Fruit fly (Drosophila melanogaster) whole organism, embryonic: ENCODE data around the gene Cpr.

Experiments
- CG10267 ChIP-seq: fragments of 200-800 bp; sonication (Bioruptor generic); optimal IDR thresholded peaks from 2 replicates; lab custom pipeline; 2018; ENCODE audit warnings: missing biosample characterization, mild to moderate bottlenecking, missing genetic modification characterization, moderate library complexity
- CG10274 ChIP-seq: fragments of 200-800 bp; sonication (Bioruptor generic); optimal IDR thresholded peaks from 3 replicates; lab custom pipeline; 2017; ENCODE audit warnings: missing biosample characterization, mild to moderate bottlenecking, missing genetic modification characterization
- CG11695 ChIP-seq: fragments of 200-800 bp; sonication (Bioruptor generic); IDR thresholded peaks from 3 replicates; pipeline ENCODE4 v1.3.6; 2022; ENCODE audit warnings: missing biosample characterization, missing genetic modification characterization
- CG12219 ChIP-seq: fragments of 200-800 bp; sonication (Bioruptor generic); optimal IDR thresholded peaks from 3 replicates; lab custom pipeline; 2018; ENCODE audit warnings: missing biosample characterization, mild to moderate bottlenecking, missing genetic modification characterization
- CG12769 ChIP-seq: fragments of 200-800 bp; sonication (Bioruptor generic); optimal IDR thresholded peaks from 2 replicates; lab custom pipeline; 2019; ENCODE audit warnings: missing biosample characterization, mild to moderate bottlenecking, missing genetic modification characterization, moderate library complexity
- CG13287 ChIP-seq: fragments of 200-800 bp; sonication (Bioruptor generic); IDR thresholded peaks from 2 replicates; pipeline ENCODE4 v1.3.6; 2022; ENCODE audit warnings: missing biosample characterization, missing genetic modification characterization; ENCODE audit not compliant: partially characterized antibody
- CG14441 ChIP-seq: fragments of 200-800 bp; sonication (Bioruptor generic); IDR thresholded peaks from 2 replicates; pipeline ENCODE4 v1.3.6; 2022; ENCODE audit warnings: missing biosample characterization, missing genetic modification characterization
- CG15073 ChIP-seq: fragments of 200-800 bp; sonication (Bioruptor generic); optimal IDR thresholded peaks from 2 replicates; lab custom pipeline; 2016; ENCODE audit warnings: missing biosample characterization, missing genetic modification characterization
- CG1602 ChIP-seq: fragments of 200-800 bp; sonication (Bioruptor generic); optimal IDR thresholded peaks from 3 replicates; lab custom pipeline; 2016; ENCODE audit warnings: missing biosample characterization, missing genetic modification characterization
- CG17328 ChIP-seq: fragments of 200-800 bp; sonication (Bioruptor generic); IDR thresholded peaks from 2 replicates; pipeline ENCODE4 v1.3.6; 2022; ENCODE audit warnings: missing biosample characterization, missing genetic modification characterization
- CG17568 ChIP-seq: fragments of 200-800 bp; sonication (Bioruptor generic); optimal IDR thresholded peaks from 2 replicates; lab custom pipeline; 2018; ENCODE audit warnings: missing biosample characterization, mild to moderate bottlenecking, missing genetic modification characterization, moderate library complexity
- CG1792 ChIP-seq: fragments of 200-800 bp; sonication (Bioruptor generic); optimal IDR thresholded peaks from 2 replicates; lab custom pipeline; 2016; ENCODE audit warnings: missing biosample characterization, missing genetic modification characterization
- CG18476 ChIP-seq: fragments of 200-800 bp; sonication (Bioruptor generic); optimal IDR thresholded peaks from 2 replicates; lab custom pipeline; 2016; ENCODE audit warnings: missing biosample characterization, mild to moderate bottlenecking, missing genetic modification characterization
- CG2116 ChIP-seq: fragments of 200-800 bp; sonication (Bioruptor generic); optimal IDR thresholded peaks from 3 replicates; lab custom pipeline; 2018; ENCODE audit warnings: missing biosample characterization, mild to moderate bottlenecking, missing genetic modification characterization
- CG33557 ChIP-seq: fragments of 200-800 bp; sonication (Bioruptor generic); optimal IDR thresholded peaks from 2 replicates; lab custom pipeline; 2019; ENCODE audit warnings: missing biosample characterization, mild to moderate bottlenecking, missing genetic modification characterization, moderate library complexity
- CG3407 ChIP-seq: fragments of 200-800 bp; sonication (Bioruptor generic); optimal IDR thresholded peaks from 2 replicates; lab custom pipeline; 2018; ENCODE audit warnings: missing biosample characterization, mild to moderate bottlenecking, missing genetic modification characterization
- CG34224 ChIP-seq: fragments of 200-800 bp; sonication (Bioruptor generic); IDR thresholded peaks from 3 replicates; pipeline ENCODE4 v1.3.6; 2022; ENCODE audit warnings: missing biosample characterization, missing genetic modification characterization; ENCODE audit not compliant: partially characterized antibody
- CG4424 ChIP-seq: fragments of 200-800 bp; sonication (Bioruptor generic); optimal IDR thresholded peaks from 3 replicates; lab custom pipeline; 2016; ENCODE audit warnings: missing biosample characterization, missing genetic modification characterization
- CG6765 ChIP-seq: fragments of 200-800 bp; sonication (Bioruptor generic); optimal IDR thresholded peaks from 3 replicates; lab custom pipeline; 2017; ENCODE audit warnings: missing biosample characterization, mild to moderate bottlenecking, missing genetic modification characterization
- CG6791 ChIP-seq: fragments of 200-800 bp; sonication (Bioruptor generic); IDR thresholded peaks from 3 replicates; pipeline ENCODE4 v1.3.6; 2022; ENCODE audit warnings: missing biosample characterization, missing genetic modification characterization; ENCODE audit not compliant: partially characterized antibody
- CG7357 ChIP-seq: fragments of 200-800 bp; sonication (Bioruptor generic); IDR thresholded peaks from 3 replicates; pipeline ENCODE4 v1.3.6; 2022; ENCODE audit warnings: missing biosample characterization, missing genetic modification characterization
- CG8290 ChIP-seq, 3 experiments: fragments of 200-800 bp; sonication (Bioruptor generic); optimal IDR thresholded peaks; 2 replicates each; lab custom pipeline; 2016 to 2019; ENCODE audit warnings: missing biosample characterization in 3 of 3, missing genetic modification characterization in 3 of 3, mild to moderate bottlenecking in 2 of 3, moderate library complexity in 1 of 3
- CG8478 ChIP-seq: fragments of >200 bp; optimal IDR thresholded peaks from 2 replicates; lab custom pipeline; 2018
- CG8944 ChIP-seq: fragments of 200-800 bp; sonication (Bioruptor generic); optimal IDR thresholded peaks from 3 replicates; lab custom pipeline; 2016; ENCODE audit warnings: missing biosample characterization, missing genetic modification characterization
- CG9609 ChIP-seq: fragments of 200-800 bp; sonication (Bioruptor generic); optimal IDR thresholded peaks from 3 replicates; lab custom pipeline; 2016; ENCODE audit warnings: missing biosample characterization, missing genetic modification characterization
- H2.0 ChIP-seq: fragments of 200-800 bp; sonication (Bioruptor generic); IDR thresholded peaks from 2 replicates; pipeline ENCODE4 v1.3.6; 2022; ENCODE audit warnings: missing biosample characterization, missing genetic modification characterization
- HHEX ChIP-seq: fragments of 200-800 bp; sonication (Bioruptor generic); optimal IDR thresholded peaks from 3 replicates; lab custom pipeline; 2017; ENCODE audit warnings: missing biosample characterization, mild to moderate bottlenecking, missing genetic modification characterization, missing genetic modification reagents
- HLH54F ChIP-seq: fragments of 200-800 bp; sonication (Bioruptor generic); optimal IDR thresholded peaks from 3 replicates; lab custom pipeline; 2016; ENCODE audit warnings: missing biosample characterization, missing genetic modification characterization
- Hsf ChIP-seq: fragments of 200-800 bp; sonication (Bioruptor generic); optimal IDR thresholded peaks from 3 replicates; lab custom pipeline; 2016; ENCODE audit warnings: missing biosample characterization, missing genetic modification characterization
- Oaz ChIP-seq: fragments of 200-800 bp; sonication (Bioruptor generic); IDR thresholded peaks from 2 replicates; pipeline ENCODE4 v1.3.6; 2022; ENCODE audit warnings: missing biosample characterization, missing genetic modification characterization
- Ravus ChIP-seq: fragments of 200-800 bp; sonication (Bioruptor generic); IDR thresholded peaks from 2 replicates; pipeline ENCODE4 v1.3.6; 2022; ENCODE audit warnings: missing biosample characterization, missing genetic modification characterization
- Sox100B ChIP-seq: fragments of 200-800 bp; sonication (Bioruptor generic); optimal IDR thresholded peaks from 3 replicates; lab custom pipeline; 2018; ENCODE audit warnings: missing biosample characterization, mild to moderate bottlenecking, missing genetic modification characterization
- Vsx1 ChIP-seq: fragments of 200-800 bp; sonication (Bioruptor generic); optimal IDR thresholded peaks from 2 replicates; lab custom pipeline; 2017; ENCODE audit warnings: missing biosample characterization, mild to moderate bottlenecking, missing genetic modification characterization, missing genetic modification reagents
- ato ChIP-seq: fragments of 200-800 bp; sonication (Bioruptor generic); IDR thresholded peaks from 2 replicates; pipeline ENCODE4 v1.3.6; 2022; ENCODE audit warnings: missing biosample characterization, missing genetic modification characterization; ENCODE audit not compliant: partially characterized antibody
- croc ChIP-seq: fragments of 200-800 bp; sonication (Bioruptor generic); conservative IDR thresholded peaks from 3 replicates; pipeline ENCODE4 v1.3.6; 2022; ENCODE audit warnings: missing biosample characterization, missing genetic modification characterization
- grau ChIP-seq: fragments of 200-800 bp; optimal IDR thresholded peaks from 3 replicates; lab custom pipeline; 2019; ENCODE audit warnings: missing biosample characterization, mild to moderate bottlenecking, missing genetic modification characterization, moderate library complexity
- lola ChIP-seq, 3 experiments: fragments of >200 bp in 2 of 3; fragments of 200-800 bp in 1 of 3; sonication (Bioruptor generic) in 1 of 3; optimal IDR thresholded peaks; 2 replicates each; lab custom pipeline; 2017 to 2019; ENCODE audit warnings: missing biosample characterization in 3 of 3, missing genetic modification characterization in 3 of 3, mild to moderate bottlenecking in 1 of 3, moderate library complexity in 1 of 3
- nom ChIP-seq: fragments of 200-800 bp; sonication (Bioruptor generic); optimal IDR thresholded peaks from 2 replicates; lab custom pipeline; 2017; ENCODE audit warnings: missing biosample characterization, missing genetic modification characterization, mild to moderate bottlenecking, moderate library complexity, missing genetic modification reagents
- oc ChIP-seq: fragments of 200-800 bp; sonication (Bioruptor generic); optimal IDR thresholded peaks from 2 replicates; lab custom pipeline; 2018; ENCODE audit warnings: missing biosample characterization, mild to moderate bottlenecking, missing genetic modification characterization, moderate library complexity
- pfk ChIP-seq: fragments of 200-800 bp; sonication (Bioruptor generic); optimal IDR thresholded peaks from 2 replicates; lab custom pipeline; 2018; ENCODE audit warnings: missing biosample characterization, mild to moderate bottlenecking, missing genetic modification characterization, moderate library complexity
- pita ChIP-seq: fragments of 200-800 bp; sonication (Bioruptor generic); optimal IDR thresholded peaks from 2 replicates; lab custom pipeline; 2017; ENCODE audit warnings: missing biosample characterization, mild to moderate bottlenecking, missing genetic modification characterization
- pros ChIP-seq: fragments of 200-800 bp; sonication (Bioruptor generic); optimal IDR thresholded peaks from 3 replicates; lab custom pipeline; 2019; ENCODE audit warnings: missing biosample characterization, mild to moderate bottlenecking, missing genetic modification characterization, moderate library complexity
- pzg ChIP-seq: fragments of 200-800 bp; sonication (Bioruptor generic); optimal IDR thresholded peaks from 3 replicates; lab custom pipeline; 2018; ENCODE audit warnings: missing biosample characterization, mild to moderate bottlenecking, missing genetic modification characterization, moderate library complexity
- sim ChIP-seq: fragments of 200-800 bp; sonication (Bioruptor generic); IDR thresholded peaks from 2 replicates; pipeline ENCODE4 v1.3.6; 2022; ENCODE audit warnings: missing biosample characterization, missing genetic modification characterization
- slbo ChIP-seq: fragments of 200-800 bp; sonication (Bioruptor generic); IDR thresholded peaks from 2 replicates; pipeline ENCODE4 v1.3.6; 2022; ENCODE audit warnings: missing biosample characterization, missing genetic modification characterization
- sr ChIP-seq: fragments of 200-800 bp; sonication (Bioruptor generic); IDR thresholded peaks from 3 replicates; pipeline ENCODE4 v1.3.6; 2022; ENCODE audit warnings: missing biosample characterization, missing genetic modification characterization
- unpg ChIP-seq: fragments of 200-800 bp; sonication (Bioruptor generic); optimal IDR thresholded peaks from 3 replicates; lab custom pipeline; 2018; ENCODE audit warnings: missing biosample characterization, mild to moderate bottlenecking, missing genetic modification characterization, moderate library complexity
- usp ChIP-seq: fragments of >200 bp; optimal IDR thresholded peaks from 2 replicates; lab custom pipeline; 2017; ENCODE audit warnings: missing biosample characterization, missing genetic modification characterization
- vvl ChIP-seq: fragments of 200-800 bp; sonication (Bioruptor generic); IDR thresholded peaks from 2 replicates; pipeline ENCODE4 v1.3.6; 2022; ENCODE audit warnings: missing biosample characterization, missing genetic modification characterization

Cpr gene

DNA sequence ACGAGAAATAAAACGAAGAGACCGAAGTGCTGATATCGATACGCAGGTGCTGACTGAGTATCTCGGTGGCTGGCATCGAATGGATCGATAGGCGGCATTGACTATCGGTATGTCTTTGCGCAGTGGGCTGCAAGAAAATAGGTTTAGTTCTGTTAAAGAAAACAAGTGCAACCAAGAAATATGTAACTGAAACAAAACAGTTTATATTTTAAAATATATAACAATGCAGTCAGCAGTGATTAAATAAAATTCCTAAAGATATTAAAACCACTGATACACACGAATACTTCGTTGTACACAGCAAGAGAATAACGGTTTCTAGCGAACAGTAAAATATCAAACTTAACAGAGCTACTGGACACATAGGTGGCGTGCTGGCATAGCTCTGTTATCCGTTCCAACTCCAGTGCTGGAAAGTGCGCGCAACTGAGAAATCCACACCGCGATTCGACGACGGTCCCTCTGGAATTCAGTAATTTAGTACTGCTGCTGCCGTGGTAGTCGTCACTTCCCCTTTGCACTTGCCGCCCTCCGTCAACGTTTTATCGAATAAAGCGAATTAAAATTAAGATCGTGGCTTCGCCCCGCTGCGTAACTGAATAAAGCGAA is at the start of gene Cpr, which contains the start of gene Pez (continued):
- no peak for TF ChIP-seq CG12219 (GFP tag; lab: Kevin White, UChicago)
- TF ChIP-seq CG17568 (GFP tag; lab: Kevin White, UChicago): no peak
- peak; percentile 37; the same call in 1 of the 2 replicates for TF ChIP-seq CG17328 (GFP tag; lab: Robert Waterston, UW)
- peak; percentile 30 for TF ChIP-seq HLH54F (GFP tag; lab: Kevin White, UChicago)
- peak; percentile 90 for TF ChIP-seq CG10267 (tag; lab: Kevin White, UChicago)
- peak; percentile 28; the same call in 1 of the 2 replicates for TF ChIP-seq CG14441 (GFP tag; lab: Robert Waterston, UW)
- no peak for TF ChIP-seq oc (tag; lab: Kevin White, UChicago)
- peak; percentile 1 for TF ChIP-seq pfk (GFP tag; lab: Kevin White, UChicago)
- no peak for TF ChIP-seq CG1602
- no peak for TF ChIP-seq CG8478 (lab: Kevin White, UChicago)
- TF ChIP-seq CG1792 (GFP tag; lab: Kevin White, UChicago): no peak
- no peak for TF ChIP-seq grau
- peak; percentile 59 for TF ChIP-seq ato
- peak; percentile 31 for TF ChIP-seq Hsf (GFP tag; lab: Kevin White, UChicago)
- no peak for TF ChIP-seq Oaz (GFP tag; lab: Robert Waterston, UW)
- no peak for TF ChIP-seq CG7357 (GFP tag; lab: Robert Waterston, UW)
- peak; percentile 69 for TF ChIP-seq slbo (GFP tag; lab: Robert Waterston, UW)
- TF ChIP-seq CG8944: no peak
- no peak for TF ChIP-seq sim (GFP tag; lab: Robert Waterston, UW)
- no peak for TF ChIP-seq CG9609 (GFP tag; lab: Kevin White, UChicago)
- peak; percentile 22 for TF ChIP-seq CG6765 (GFP tag; lab: Kevin White, UChicago)
- no peak for TF ChIP-seq Sox100B
- TF ChIP-seq H2.0 (GFP tag; lab: Robert Waterston, UW): peak; percentile 24; the same call in 1 of the 2 replicates
- peak; percentile 25 for TF ChIP-seq CG18476 (GFP tag; lab: Kevin White, UChicago)
- TF ChIP-seq nom: no peak
- peak; percentile 92 for TF ChIP-seq pzg (GFP tag; lab: Kevin White, UChicago)
- TF ChIP-seq Ravus (GFP tag; lab: Robert Waterston, UW): no peak
- TF ChIP-seq CG34224 (GFP tag; lab: Robert Waterston, UW): peak; percentile 67
- TF ChIP-seq usp (GFP tag; lab: Kevin White, UChicago): no peak
- TF ChIP-seq CG33557 (GFP tag; lab: Kevin White, UChicago): no peak
- no peak for TF ChIP-seq lola (GFP tag; optimal IDR thresholded peaks at IDR 0.05; lab: Kevin White, UChicago)
- TF ChIP-seq Vsx1 (GFP tag; lab: Kevin White, UChicago): no peak
- peak; percentile 41; the same call in 1 of the 3 replicates for TF ChIP-seq sr (GFP tag; lab: Robert Waterston, UW)
- peak; percentile 41 for TF ChIP-seq CG4424
- TF ChIP-seq unpg (GFP tag; lab: Kevin White, UChicago): peak; percentile 33
- peak; percentile 55 for TF ChIP-seq vvl (GFP tag; lab: Robert Waterston, UW)
- peak; percentile 14 for TF ChIP-seq HHEX (GFP tag; lab: Kevin White, UChicago)
- TF ChIP-seq CG15073 (GFP tag; lab: Kevin White, UChicago): no peak
- no peak for TF ChIP-seq pita (GFP tag; lab: Kevin White, UChicago)
- no peak for TF ChIP-seq CG3407 (GFP tag; lab: Kevin White, UChicago)
- TF ChIP-seq CG8290 (GFP tag; optimal IDR thresholded peaks at IDR 0.05; lab: Kevin White, UChicago): peak; percentile 48
- TF ChIP-seq CG8290 (tag; optimal IDR thresholded peaks at IDR 0.05; lab: Kevin White, UChicago): peak; percentile 28 to 90
- no peak for TF ChIP-seq pros (GFP tag; lab: Kevin White, UChicago)
- TF ChIP-seq CG11695 (GFP tag; lab: Robert Waterston, UW): no peak
- TF ChIP-seq CG6791: peak; percentile 81
- no peak for TF ChIP-seq CG12769
- peak; percentile 81 for TF ChIP-seq CG13287 (GFP tag; lab: Robert Waterston, UW)
- TF ChIP-seq croc (GFP tag; lab: Robert Waterston, UW): no peak
- TF ChIP-seq CG10274 (GFP tag; lab: Kevin White, UChicago): no peak
- peak; percentile 70 for TF ChIP-seq CG2116 (GFP tag; lab: Kevin White, UChicago)
